Worm (Caenorhabditis elegans) whole organism, L1 larva: Measurements from ENCODE around the gene T11F9.21.

ENCODE experiments used
- C16A3.4 ChIP-seq: fragments of 150-350 bp; optimal IDR thresholded peaks from 2 replicates; lab custom pipeline; 2014; ENCODE audit warnings: missing biosample characterization, missing genetic modification characterization
- C34B4.2 ChIP-seq: sonication (generic microtip); optimal IDR thresholded peaks from 2 replicates; lab custom pipeline; 2017; ENCODE audit warnings: mild to moderate bottlenecking, missing genetic modification characterization, missing compliant biosample characterization
- F16B12.6 ChIP-seq: fragments of 150-350 bp; optimal IDR thresholded peaks from 2 replicates; lab custom pipeline; 2014; ENCODE audit warnings: missing biosample characterization, missing genetic modification characterization
- alr-1 ChIP-seq: fragments of 200-800 bp; sonication (Bioruptor generic); optimal IDR thresholded peaks from 2 replicates; lab custom pipeline; 2018; ENCODE audit warnings: borderline replicate concordance, mild to moderate bottlenecking, missing genetic modification characterization, missing compliant biosample characterization
- aly-2 ChIP-seq: fragments of 150-350 bp; optimal IDR thresholded peaks from 2 replicates; lab custom pipeline; 2014; ENCODE audit warnings: missing biosample characterization, missing genetic modification characterization
- blmp-1 ChIP-seq: fragments of 150-350 bp; optimal IDR thresholded peaks from 2 replicates; lab custom pipeline; 2014; ENCODE audit warnings: missing biosample characterization, missing genetic modification characterization
- ceh-82 ChIP-seq, 3 experiments: fragments of 150-350 bp in 1 of 3; sonication (generic microtip) in 2 of 3; optimal IDR thresholded peaks; 2 replicates each; lab custom pipeline; 2014 to 2017; ENCODE audit warnings: missing biosample characterization in 3 of 3, missing genetic modification characterization in 3 of 3
- ceh-88 ChIP-seq: fragments of 200-800 bp; sonication (Bioruptor generic); IDR thresholded peaks from 2 replicates; pipeline ENCODE4 v1.3.6; 2022; ENCODE audit warnings: missing genetic modification characterization, missing compliant biosample characterization
- efl-1 ChIP-seq, 4 experiments: fragments of 150-350 bp; optimal IDR thresholded peaks in 3 of 4; peaks in 1 of 4; 1 replicate in 1 of 4; 2 replicates in 3 of 4; lab custom pipeline; 2014; ENCODE audit warnings: missing biosample characterization in 2 of 4, missing genetic modification characterization in 2 of 4, missing genetic modification reagents in 2 of 4
- egl-13 ChIP-seq: sonication (generic microtip); optimal IDR thresholded peaks from 2 replicates; lab custom pipeline; 2016; ENCODE audit warnings: missing genotype, missing genetic modification reagents, missing genetic modification characterization, missing compliant biosample characterization
- egl-27 ChIP-seq, 2 experiments: fragments of 150-350 bp in 1 of 2; sonication (generic microtip); optimal IDR thresholded peaks; 3 replicates each; lab custom pipeline; 2017 to 2018; ENCODE audit warnings: missing biosample characterization in 2 of 2, missing genetic modification characterization in 2 of 2, missing genetic modification reagents in 2 of 2
- elt-3 ChIP-seq, 6 experiments: fragments of 150-350 bp in 1 of 6; sonication (generic microtip); optimal IDR thresholded peaks; 2 replicates each; lab custom pipeline; 2017 to 2018; ENCODE audit warnings: missing biosample characterization in 6 of 6, missing genetic modification characterization in 6 of 6, inconsistent platforms in 1 of 6
- ets-5 ChIP-seq: fragments of 200-800 bp; sonication (Bioruptor generic); IDR thresholded peaks from 2 replicates; pipeline ENCODE4 v1.3.6; 2022; ENCODE audit warnings: missing genetic modification characterization, missing compliant biosample characterization
- fkh-4 ChIP-seq: sonication (generic microtip); optimal IDR thresholded peaks from 2 replicates; lab custom pipeline; 2016; ENCODE audit warnings: missing compliant biosample characterization, missing genetic modification characterization, borderline replicate concordance
- fos-1 ChIP-seq: fragments of 150-350 bp; optimal IDR thresholded peaks from 2 replicates; lab custom pipeline; 2014; ENCODE audit warnings: missing biosample characterization, missing genetic modification characterization
- grh-1 ChIP-seq: fragments of 200-800 bp; sonication (Bioruptor generic); IDR thresholded peaks from 2 replicates; pipeline ENCODE4 v1.3.6; 2022; ENCODE audit warnings: missing genetic modification reagents, missing genetic modification characterization, missing compliant biosample characterization
- hpl-2 ChIP-seq: fragments of 150-350 bp; optimal IDR thresholded peaks from 2 replicates; lab custom pipeline; 2014; ENCODE audit warnings: missing biosample characterization, missing genetic modification reagents, missing genetic modification characterization
- irx-1 ChIP-seq: sonication (generic microtip); optimal IDR thresholded peaks from 2 replicates; lab custom pipeline; 2016; ENCODE audit warnings: missing genetic modification characterization, missing compliant biosample characterization
- lin-13 ChIP-seq: fragments of 150-350 bp; optimal IDR thresholded peaks from 2 replicates; lab custom pipeline; 2014; ENCODE audit warnings: missing biosample characterization, missing genetic modification reagents, missing genetic modification characterization
- lin-14 ChIP-seq: fragments of 200-800 bp; sonication (Bioruptor generic); optimal IDR thresholded peaks from 2 replicates; lab custom pipeline; 2018; ENCODE audit warnings: mild to moderate bottlenecking, missing genetic modification characterization, moderate library complexity, missing compliant biosample characterization
- lin-15B ChIP-seq: fragments of 150-350 bp; sonication (generic microtip); optimal IDR thresholded peaks from 3 replicates; lab custom pipeline; 2014; ENCODE audit warnings: missing biosample characterization, missing genetic modification characterization
- lin-39 ChIP-seq: fragments of 150-350 bp; optimal IDR thresholded peaks from 2 replicates; lab custom pipeline; 2014; ENCODE audit warnings: missing biosample characterization, missing genetic modification reagents, missing genetic modification characterization
- lsy-2 ChIP-seq, 2 experiments: fragments of 150-350 bp; optimal IDR thresholded peaks; 2 replicates each; lab custom pipeline; 2014; ENCODE audit warnings: missing biosample characterization in 2 of 2, missing genetic modification characterization in 2 of 2
- mab-9 ChIP-seq: fragments of 200-800 bp; sonication (Bioruptor generic); IDR thresholded peaks from 2 replicates; pipeline ENCODE4 v1.3.6; 2022; ENCODE audit warnings: missing genetic modification reagents, missing genetic modification characterization, missing compliant biosample characterization
- mdl-1 ChIP-seq, 2 experiments: fragments of 150-350 bp; optimal IDR thresholded peaks; 2 replicates each; lab custom pipeline; 2014 to 2017; ENCODE audit warnings: missing biosample characterization in 2 of 2, missing genetic modification characterization in 2 of 2, inconsistent platforms in 1 of 2
- mef-2 ChIP-seq: fragments of 150-350 bp; optimal IDR thresholded peaks from 2 replicates; lab custom pipeline; 2014; ENCODE audit warnings: missing biosample characterization, missing genetic modification characterization
- nhr-11 ChIP-seq: fragments of 150-350 bp; optimal IDR thresholded peaks from 2 replicates; lab custom pipeline; 2014; ENCODE audit warnings: missing biosample characterization, missing genetic modification characterization
- nhr-19 ChIP-seq: fragments of 200-800 bp; sonication (Bioruptor generic); conservative IDR thresholded peaks from 2 replicates; pipeline ENCODE4 v1.3.6; 2022; ENCODE audit warnings: missing genetic modification characterization, missing compliant biosample characterization
- nhr-20 ChIP-seq: sonication (generic microtip); optimal IDR thresholded peaks from 2 replicates; lab custom pipeline; 2016; ENCODE audit warnings: mild to moderate bottlenecking, missing genetic modification characterization, missing compliant biosample characterization
- nhr-237 ChIP-seq: fragments of 150-350 bp; optimal IDR thresholded peaks from 2 replicates; lab custom pipeline; 2014; ENCODE audit warnings: missing biosample characterization, missing genetic modification characterization
- nhr-28 ChIP-seq: fragments of 150-350 bp; optimal IDR thresholded peaks from 2 replicates; lab custom pipeline; 2014; ENCODE audit warnings: missing biosample characterization, missing genetic modification characterization
- nhr-47 ChIP-seq: sonication (generic microtip); optimal IDR thresholded peaks from 2 replicates; lab custom pipeline; 2016; ENCODE audit warnings: mild to moderate bottlenecking, missing genetic modification characterization, moderate library complexity, missing compliant biosample characterization
- nhr-76 ChIP-seq: sonication (generic microtip); optimal IDR thresholded peaks from 2 replicates; lab custom pipeline; 2017; ENCODE audit warnings: missing biosample characterization, missing genetic modification characterization
- nhr-77 ChIP-seq: fragments of 150-350 bp; optimal IDR thresholded peaks from 2 replicates; lab custom pipeline; 2014; ENCODE audit warnings: missing biosample characterization, missing genetic modification characterization
- nhr-84 ChIP-seq: sonication (generic microtip); optimal IDR thresholded peaks from 2 replicates; lab custom pipeline; 2017; ENCODE audit warnings: missing biosample characterization, missing genetic modification characterization
- nhr-85 ChIP-seq: sonication (generic microtip); peaks from one replicate; lab custom pipeline; 2016; ENCODE audit warnings: missing genetic modification characterization, inconsistent platforms, missing compliant biosample characterization
- pag-3 ChIP-seq: sonication (generic microtip); optimal IDR thresholded peaks from 2 replicates; lab custom pipeline; 2017; ENCODE audit warnings: missing genetic modification characterization, mild to moderate bottlenecking, missing compliant biosample characterization, antibody characterized with exemption, borderline replicate concordance; ENCODE audit not compliant: insufficient read depth
- pax-3 ChIP-seq: fragments of 200-800 bp; sonication (Bioruptor generic); optimal IDR thresholded peaks from 2 replicates; lab custom pipeline; 2018; ENCODE audit warnings: mild to moderate bottlenecking, missing genetic modification characterization, moderate library complexity, missing compliant biosample characterization
- pqm-1 ChIP-seq: sonication (generic microtip); optimal IDR thresholded peaks from 3 replicates; lab custom pipeline; 2017; ENCODE audit warnings: missing biosample characterization, missing genetic modification characterization
- rnt-1 ChIP-seq: sonication (generic microtip); optimal IDR thresholded peaks from 2 replicates; lab custom pipeline; 2016; ENCODE audit warnings: mild to moderate bottlenecking, missing genetic modification characterization, moderate library complexity, missing compliant biosample characterization
- skn-1 ChIP-seq: fragments of 150-350 bp; optimal IDR thresholded peaks from 2 replicates; lab custom pipeline; 2014; ENCODE audit warnings: missing biosample characterization, missing genetic modification characterization
- snu-23 ChIP-seq: sonication (generic microtip); optimal IDR thresholded peaks from 2 replicates; lab custom pipeline; 2016; ENCODE audit warnings: missing genetic modification characterization, missing compliant biosample characterization
- sox-4 ChIP-seq: sonication (generic microtip); optimal IDR thresholded peaks from 2 replicates; lab custom pipeline; 2016; ENCODE audit warnings: missing genetic modification characterization, missing compliant biosample characterization
- sptf-1 ChIP-seq: fragments of 150-350 bp; optimal IDR thresholded peaks from 2 replicates; lab custom pipeline; 2014; ENCODE audit warnings: missing biosample characterization, missing genetic modification characterization
- sup-37 ChIP-seq: fragments of 200-800 bp; sonication (Bioruptor generic); optimal IDR thresholded peaks from 2 replicates; lab custom pipeline; 2018; ENCODE audit warnings: mild to moderate bottlenecking, missing genetic modification characterization, missing compliant biosample characterization
- unc-130 ChIP-seq: fragments of 150-350 bp; optimal IDR thresholded peaks from 2 replicates; lab custom pipeline; 2017; ENCODE audit warnings: missing biosample characterization, missing genetic modification characterization, inconsistent platforms
- unc-30 ChIP-seq: sonication (generic microtip); optimal IDR thresholded peaks from 2 replicates; lab custom pipeline; 2017; ENCODE audit warnings: missing biosample characterization, missing genetic modification characterization
- unc-86 ChIP-seq: sonication (generic microtip); optimal IDR thresholded peaks from 2 replicates; lab custom pipeline; 2016; ENCODE audit warnings: missing genetic modification characterization, missing compliant biosample characterization
- vab-15 ChIP-seq: sonication (generic microtip); optimal IDR thresholded peaks from 2 replicates; lab custom pipeline; 2017; ENCODE audit warnings: missing genotype, mild to moderate bottlenecking, missing genetic modification characterization, missing compliant biosample characterization
- xbp-1 ChIP-seq: sonication (generic microtip); optimal IDR thresholded peaks from 2 replicates; lab custom pipeline; 2016; ENCODE audit warnings: missing genetic modification characterization, missing compliant biosample characterization
- zag-1 ChIP-seq: fragments of 150-350 bp; optimal IDR thresholded peaks from 2 replicates; lab custom pipeline; 2014; ENCODE audit warnings: missing biosample characterization, missing genetic modification characterization
- ztf-11 ChIP-seq, 2 experiments: sonication (generic microtip); optimal IDR thresholded peaks; 2 replicates each; lab custom pipeline; 2016 to 2017; ENCODE audit warnings: missing genetic modification characterization in 2 of 2, missing biosample characterization in 1 of 2, missing compliant biosample characterization in 1 of 2
- ztf-4 ChIP-seq: fragments of 150-350 bp; optimal IDR thresholded peaks from 2 replicates; lab custom pipeline; 2014; ENCODE audit warnings: missing biosample characterization, missing genetic modification characterization

Gene T11F9.21

DNA sequence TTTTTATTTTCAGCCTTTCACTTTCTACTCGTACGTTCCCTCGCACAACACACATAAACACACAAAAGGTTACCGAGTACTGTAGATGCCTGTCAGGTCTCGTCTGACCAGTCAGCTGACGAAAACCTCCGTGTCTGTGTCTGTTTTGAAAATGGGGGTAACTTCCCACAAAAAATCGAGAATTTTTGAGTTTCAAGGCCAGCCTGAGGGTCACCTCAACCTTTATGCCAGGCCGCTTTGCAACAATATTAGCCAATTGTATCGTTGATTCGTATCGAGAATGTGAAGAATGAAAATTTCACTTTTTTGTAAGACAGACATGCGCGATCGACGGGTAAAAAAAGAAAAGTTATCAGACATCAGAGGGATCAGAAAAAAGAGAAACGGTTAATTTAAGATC is 38.5 kb downstream of the T11F9.21 start:
- no peak for TF ChIP-seq vab-15
- TF ChIP-seq xbp-1 (tag; lab: Kevin White, UChicago): peak; percentile 8
- peak; percentile 20 to 39 for TF ChIP-seq efl-1 (optimal IDR thresholded peaks at IDR 0.05; lab: Kevin White, UChicago)
- peak in 1 of 2 experiments; percentile 6 for TF ChIP-seq efl-1 (GFP tag; optimal IDR thresholded peaks at IDR 0.05 in 1 of 2; lab: Kevin White, UChicago)
- peak; percentile 56 for TF ChIP-seq nhr-47 (tag; lab: Kevin White, UChicago)
- peak; percentile 49 for TF ChIP-seq C16A3.4 (tag; lab: Kevin White, UChicago)
- TF ChIP-seq lin-14 (GFP tag; lab: Kevin White, UChicago): peak; percentile 94
- no peak for TF ChIP-seq pqm-1 (tag; lab: Kevin White, UChicago)
- TF ChIP-seq snu-23 (GFP tag; lab: Kevin White, UChicago): peak; percentile 83
- TF ChIP-seq mef-2: no peak
- peak; percentile 87 for TF ChIP-seq grh-1 (GFP tag; lab: Robert Waterston, UW)
- TF ChIP-seq nhr-237 (tag; lab: Kevin White, UChicago): no peak
- TF ChIP-seq nhr-77 (tag; lab: Kevin White, UChicago): no peak
- no peak for TF ChIP-seq aly-2
- peak; percentile 42 for TF ChIP-seq rnt-1
- TF ChIP-seq nhr-76 (tag; lab: Kevin White, UChicago): no peak
- no peak for TF ChIP-seq nhr-84 (tag; lab: Kevin White, UChicago)
- peak; percentile 84 for TF ChIP-seq unc-130 (tag; lab: Kevin White, UChicago)
- TF ChIP-seq pax-3 (tag; lab: Kevin White, UChicago): no peak
- TF ChIP-seq egl-13 (tag; lab: Kevin White, UChicago): no peak
- TF ChIP-seq fos-1 (tag; lab: Kevin White, UChicago): peak; percentile 45
- no peak for TF ChIP-seq hpl-2 (GFP tag; lab: Kevin White, UChicago)
- peak in 1 of 2 experiments; percentile 12 for TF ChIP-seq egl-27 (tag; optimal IDR thresholded peaks at IDR 0.05; lab: Kevin White, UChicago)
- 0 out of 2 replicates have a peak, but pooled peaks have one; percentile 23 for TF ChIP-seq mab-9 (GFP tag; lab: Robert Waterston, UW)
- TF ChIP-seq fkh-4 (tag; lab: Kevin White, UChicago): no peak
- TF ChIP-seq pag-3: no peak
- TF ChIP-seq nhr-85 (tag; lab: Kevin White, UChicago): peak; percentile 100
- no peak for TF ChIP-seq nhr-11 (tag; lab: Kevin White, UChicago)
- TF ChIP-seq sox-4: no peak
- peak in 1 of 3 experiments; percentile 23 for TF ChIP-seq ceh-82 (tag; optimal IDR thresholded peaks at IDR 0.05; lab: Kevin White, UChicago)
- TF ChIP-seq lin-15B: no peak
- no peak for TF ChIP-seq irx-1 (tag; lab: Kevin White, UChicago)
- peak; percentile 55 for TF ChIP-seq lin-13
- no peak for TF ChIP-seq nhr-28
- TF ChIP-seq ceh-88 (GFP tag; lab: Robert Waterston, UW): peak; percentile 29; the same call in 1 of the 2 replicates
- TF ChIP-seq skn-1 (tag; lab: Kevin White, UChicago): no peak
- no peak for TF ChIP-seq F16B12.6
- no peak for TF ChIP-seq ztf-4 (tag; lab: Kevin White, UChicago)
- no peak for TF ChIP-seq unc-86 (tag; lab: Kevin White, UChicago)
- TF ChIP-seq nhr-20 (tag; lab: Kevin White, UChicago): peak; percentile 90
- no peak for TF ChIP-seq ets-5 (GFP tag; lab: Robert Waterston, UW)
- TF ChIP-seq zag-1 (tag; lab: Kevin White, UChicago): no peak
- TF ChIP-seq C34B4.2 (tag; lab: Kevin White, UChicago): no peak
- TF ChIP-seq alr-1 (tag; lab: Kevin White, UChicago): no peak
- no peak for TF ChIP-seq unc-30 (tag; lab: Kevin White, UChicago)
- TF ChIP-seq nhr-19: peak; percentile 41; the same call in 1 of the 2 replicates
- TF ChIP-seq lin-39 (tag; lab: Kevin White, UChicago): no peak
- no peak for TF ChIP-seq ztf-11 (tag; optimal IDR thresholded peaks at IDR 0.05; lab: Kevin White, UChicago)
- peak in 1 of 2 experiments; percentile 69 for TF ChIP-seq mdl-1 (tag; optimal IDR thresholded peaks at IDR 0.05; lab: Kevin White, UChicago)
- TF ChIP-seq lsy-2 (tag; optimal IDR thresholded peaks at IDR 0.05; lab: Kevin White, UChicago): peak; percentile 56 to 84
- peak in 5 of 6 experiments; percentile 58 to 92 (median 89) for TF ChIP-seq elt-3 (tag; optimal IDR thresholded peaks at IDR 0.05; lab: Kevin White, UChicago)
- TF ChIP-seq sup-37: no peak
- no peak for TF ChIP-seq sptf-1
- TF ChIP-seq blmp-1 (tag; lab: Kevin White, UChicago): peak; percentile 99
